Fruit fly (Drosophila melanogaster): Measurements from ENCODE around the gene Gbeta5.
A peak's percentile ranks its signal among the peaks of the same experiment; 100 is the strongest.

Gene Gbeta5

dm6 chrX:8131693-8132313, 20.3 kb downstream of the Gbeta5 start, which contains the start of gene CG10958 (continued):
- TF ChIP-seq ham (GFP tag; IDR thresholded peaks at IDR 0.05) (no peak), D19B (GFP tag; optimal IDR thresholded peaks at IDR 0.05) (no peak), Max (GFP tag; optimal IDR thresholded peaks at IDR 0.05) (peak; percentile 53), Sox100B (GFP tag; optimal IDR thresholded peaks at IDR 0.05) (peak; percentile 55), hth (optimal IDR thresholded peaks at IDR 0.05) (no peak), CG9437 (GFP tag; optimal IDR thresholded peaks at IDR 0.05) (peak; percentile 74), trem (tag; optimal IDR thresholded peaks at IDR 0.05) (peak; percentile 57), CG18262 (tag; optimal IDR thresholded peaks at IDR 0.05) (peak; percentile 55), bowl (GFP tag; IDR thresholded peaks at IDR 0.05) (no peak), CG17829 (tag; optimal IDR thresholded peaks at IDR 0.05) (peak; percentile 59), Hmx (GFP tag; optimal IDR thresholded peaks at IDR 0.05) (no peak), sisA (GFP tag; IDR thresholded peaks at IDR 0.05) (peak; percentile 52), CG2120 (GFP tag; optimal IDR thresholded peaks at IDR 0.05) (peak; percentile 83), Dp (GFP tag; optimal IDR thresholded peaks at IDR 0.05) (peak; percentile 31), CG9817 (tag; optimal IDR thresholded peaks at IDR 0.05) (peak; percentile 44), CG14710 (tag; optimal IDR thresholded peaks at IDR 0.05) (peak; percentile 68), Xrp1 (GFP tag; IDR thresholded peaks at IDR 0.05) (peak; percentile 70), eve (GFP tag; optimal IDR thresholded peaks at IDR 0.05) (no peak), CG12155 (GFP tag; optimal IDR thresholded peaks at IDR 0.05) (peak; percentile 63), CG7963 (GFP tag; IDR thresholded peaks at IDR 0.05; ENCODE audit: partially characterized antibody) (no peak), CG3838 (GFP tag; optimal IDR thresholded peaks at IDR 0.05) (peak; percentile 53), Sry-β (GFP tag; optimal IDR thresholded peaks at IDR 0.05) (peak; percentile 85), CG13894 (tag; optimal IDR thresholded peaks at IDR 0.05) (peak; percentile 23), tin (GFP tag; optimal IDR thresholded peaks at IDR 0.05) (peak; percentile 64), CG10274 (GFP tag; optimal IDR thresholded peaks at IDR 0.05) (no peak), CG15696 (tag; optimal IDR thresholded peaks at IDR 0.05) (peak; percentile 35), so (GFP tag; IDR thresholded peaks at IDR 0.05) (peak; percentile 53; the same call in 1 of the 3 replicates), CG4424 (GFP tag; optimal IDR thresholded peaks at IDR 0.05) (peak; percentile 59), CrebB (tag; optimal IDR thresholded peaks at IDR 0.05) (no peak), CG32767 (GFP tag; IDR thresholded peaks at IDR 0.05) (no peak), CG5245 (GFP tag; optimal IDR thresholded peaks at IDR 0.05) (peak; percentile 58), phol (tag; optimal IDR thresholded peaks at IDR 0.05) (peak; percentile 47), kni (GFP tag; optimal IDR thresholded peaks at IDR 0.05) (peak; percentile 3), CG32532 (GFP tag; IDR thresholded peaks at IDR 0.05) (peak; percentile 55), CG13624 (GFP tag; optimal IDR thresholded peaks at IDR 0.05) (no peak), sqz (GFP tag; optimal IDR thresholded peaks at IDR 0.05) (no peak), sim (GFP tag; IDR thresholded peaks at IDR 0.05) (0 out of 2 replicates have a peak, but pooled peaks have one; percentile 10), sima (GFP tag; optimal IDR thresholded peaks at IDR 0.05) (no peak), gcm (GFP tag; optimal IDR thresholded peaks at IDR 0.05) (peak; percentile 39), CG9609 (GFP tag; optimal IDR thresholded peaks at IDR 0.05) (peak; percentile 4), bab2 (GFP tag; optimal IDR thresholded peaks at IDR 0.05) (no peak), Bteb2 (GFP tag; optimal IDR thresholded peaks at IDR 0.05) (peak; percentile 1), Dbx (GFP tag; IDR thresholded peaks at IDR 0.05) (peak; percentile 60; the same call in 1 of the 3 replicates), CG11695 (GFP tag; IDR thresholded peaks at IDR 0.05) (peak; percentile 36; the same call in 1 of the 3 replicates), CG10267 (tag; optimal IDR thresholded peaks at IDR 0.05) (peak; percentile 93), psq (GFP tag; optimal IDR thresholded peaks at IDR 0.05) (peak; percentile 1), CG13775 (GFP tag; optimal IDR thresholded peaks at IDR 0.05) (peak; percentile 73), prd (optimal IDR thresholded peaks at IDR 0.05) (no peak), prd (GFP tag; IDR thresholded peaks at IDR 0.05) (peak; percentile 73), HLH4C (GFP tag; IDR thresholded peaks at IDR 0.05; ENCODE audit: partially characterized antibody) (no peak), sd (tag; optimal IDR thresholded peaks at IDR 0.05) (peak; percentile 36)

Measured in whole organism, embryonic.